Fruit fly (Drosophila melanogaster) whole organism, embryonic: ENCODE measurements around the gene CG13096.

Source experiments
- BEAF-32 ChIP-seq: fragments of 200-800 bp; sonication (Bioruptor generic); optimal IDR thresholded peaks from 3 replicates; lab custom pipeline; 2017; ENCODE audit warnings: missing biosample characterization, missing genetic modification characterization, mild to moderate bottlenecking, moderate library complexity, missing genetic modification reagents
- Bgb ChIP-seq: fragments of 200-800 bp; sonication (Bioruptor generic); IDR thresholded peaks from 2 replicates; pipeline ENCODE4 v1.3.6; 2022; ENCODE audit warnings: missing biosample characterization, missing genetic modification characterization; ENCODE audit not compliant: partially characterized antibody
- CG11247 ChIP-seq: fragments of 200-800 bp; sonication (Bioruptor generic); IDR thresholded peaks from 2 replicates; pipeline ENCODE4 v1.3.6; 2022; ENCODE audit warnings: missing biosample characterization, missing genetic modification characterization
- CG11695 ChIP-seq: fragments of 200-800 bp; sonication (Bioruptor generic); IDR thresholded peaks from 3 replicates; pipeline ENCODE4 v1.3.6; 2022; ENCODE audit warnings: missing biosample characterization, missing genetic modification characterization
- CG12071 ChIP-seq: fragments of 200-800 bp; sonication (Bioruptor generic); optimal IDR thresholded peaks from 3 replicates; lab custom pipeline; 2018; ENCODE audit warnings: missing biosample characterization, mild to moderate bottlenecking, missing genetic modification characterization
- CG15269 ChIP-seq: fragments of 200-800 bp; sonication (Bioruptor generic); optimal IDR thresholded peaks from 2 replicates; lab custom pipeline; 2018; ENCODE audit warnings: missing biosample characterization, mild to moderate bottlenecking, missing genetic modification characterization, moderate library complexity
- CG17361 ChIP-seq: fragments of 200-800 bp; sonication (Bioruptor generic); IDR thresholded peaks from 3 replicates; pipeline ENCODE4 v1.3.6; 2022; ENCODE audit warnings: missing biosample characterization, missing genetic modification characterization
- CG18262 ChIP-seq: fragments of 200-800 bp; optimal IDR thresholded peaks from 3 replicates; lab custom pipeline; 2019; ENCODE audit warnings: missing biosample characterization, mild to moderate bottlenecking, missing genetic modification characterization, moderate library complexity
- CG2199 ChIP-seq: fragments of 200-800 bp; sonication (Bioruptor generic); IDR thresholded peaks from 3 replicates; pipeline ENCODE4 v1.3.6; 2022; ENCODE audit warnings: missing biosample characterization, missing genetic modification characterization
- CG31365 ChIP-seq: fragments of 200-800 bp; sonication (Bioruptor generic); optimal IDR thresholded peaks from 2 replicates; lab custom pipeline; 2018; ENCODE audit warnings: missing biosample characterization, mild to moderate bottlenecking, missing genetic modification characterization
- CG31441 ChIP-seq: fragments of 200-800 bp; sonication (Bioruptor generic); IDR thresholded peaks from 2 replicates; pipeline ENCODE4 v1.3.6; 2022; ENCODE audit warnings: missing biosample characterization, missing genetic modification characterization
- CG3726 ChIP-seq: fragments of 200-800 bp; sonication (Bioruptor generic); IDR thresholded peaks from 3 replicates; pipeline ENCODE4, ENCODE4 v1.3.6; 2022; ENCODE audit warnings: missing biosample characterization, missing genetic modification characterization
- CG3838 ChIP-seq: fragments of 200-800 bp; sonication (Bioruptor generic); optimal IDR thresholded peaks from 3 replicates; lab custom pipeline; 2016; ENCODE audit warnings: missing biosample characterization, missing genetic modification characterization
- CG4617 ChIP-seq: fragments of 200-800 bp; sonication (Bioruptor generic); optimal IDR thresholded peaks from 3 replicates; lab custom pipeline; 2016; ENCODE audit warnings: missing biosample characterization, missing genetic modification characterization, borderline replicate concordance
- CG5245 ChIP-seq: fragments of 200-800 bp; sonication (Bioruptor generic); optimal IDR thresholded peaks from 3 replicates; lab custom pipeline; 2016; ENCODE audit warnings: missing biosample characterization, missing genetic modification characterization
- CG6791 ChIP-seq: fragments of 200-800 bp; sonication (Bioruptor generic); IDR thresholded peaks from 3 replicates; pipeline ENCODE4 v1.3.6; 2022; ENCODE audit warnings: missing biosample characterization, missing genetic modification characterization; ENCODE audit not compliant: partially characterized antibody
- CG7271 ChIP-seq: fragments of 200-800 bp; sonication (Bioruptor generic); optimal IDR thresholded peaks from 2 replicates; lab custom pipeline; 2018; ENCODE audit warnings: missing biosample characterization, mild to moderate bottlenecking, missing genetic modification characterization, moderate library complexity
- CG7928 ChIP-seq: fragments of 200-800 bp; sonication (Bioruptor generic); optimal IDR thresholded peaks from 2 replicates; lab custom pipeline; 2017; ENCODE audit warnings: missing biosample characterization, mild to moderate bottlenecking, missing genetic modification characterization
- CTCF ChIP-seq: fragments of 200-800 bp; sonication (Bioruptor generic); optimal IDR thresholded peaks from 2 replicates; lab custom pipeline; 2017; ENCODE audit warnings: missing biosample characterization, mild to moderate bottlenecking, missing genetic modification characterization, moderate library complexity
- Camta ChIP-seq: fragments of 200-800 bp; sonication (Bioruptor generic); optimal IDR thresholded peaks from 2 replicates; lab custom pipeline; 2016; ENCODE audit warnings: missing biosample characterization, missing genetic modification characterization
- CoRest ChIP-seq: fragments of 200-800 bp; sonication (Bioruptor generic); optimal IDR thresholded peaks from 3 replicates; lab custom pipeline; 2018; ENCODE audit warnings: missing biosample characterization, mild to moderate bottlenecking, missing genetic modification characterization, moderate library complexity
- Deaf1 ChIP-seq: fragments of 200-800 bp; optimal IDR thresholded peaks from 3 replicates; lab custom pipeline; 2019; ENCODE audit warnings: missing biosample characterization, mild to moderate bottlenecking, missing genetic modification characterization, moderate library complexity
- Dip3 ChIP-seq: fragments of 200-800 bp; sonication (Bioruptor generic); optimal IDR thresholded peaks from 3 replicates; lab custom pipeline; 2016; ENCODE audit warnings: missing biosample characterization, missing genetic modification characterization
- Eip74EF ChIP-seq, 2 experiments: fragments of 200-800 bp in 1 of 2; fragments of >200 bp in 1 of 2; sonication (Bioruptor generic) in 1 of 2; optimal IDR thresholded peaks; 2 replicates each; lab custom pipeline; 2017 to 2019; ENCODE audit warnings: missing biosample characterization in 2 of 2, missing genetic modification characterization in 2 of 2, mild to moderate bottlenecking in 1 of 2, moderate library complexity in 1 of 2
- GATAe ChIP-seq: fragments of 200-800 bp; sonication (Bioruptor generic); conservative IDR thresholded peaks from 2 replicates; pipeline ENCODE4 v1.3.6; 2022; ENCODE audit warnings: missing biosample characterization, missing genetic modification characterization
- Lhr ChIP-seq: fragments of 200-800 bp; sonication (Bioruptor generic); optimal IDR thresholded peaks from 3 replicates; lab custom pipeline; 2017; ENCODE audit warnings: mild to moderate bottlenecking, missing biosample characterization, missing genetic modification reagents, missing genetic modification characterization
- MBD-R2 ChIP-seq: fragments of 200-800 bp; sonication (Bioruptor generic); IDR thresholded peaks from 2 replicates; pipeline ENCODE4 v1.3.6; 2022; ENCODE audit warnings: missing biosample characterization, missing genetic modification characterization
- NC2β ChIP-seq: fragments of 200-800 bp; sonication (Bioruptor generic); optimal IDR thresholded peaks from 2 replicates; lab custom pipeline; 2016; ENCODE audit warnings: missing biosample characterization, missing genetic modification characterization
- Nf-YB ChIP-seq: fragments of 200-800 bp; sonication (Bioruptor generic); optimal IDR thresholded peaks from 3 replicates; lab custom pipeline; 2019; ENCODE audit warnings: missing biosample characterization, mild to moderate bottlenecking, missing genetic modification characterization, moderate library complexity
- Sin3A ChIP-seq: fragments of >200 bp; optimal IDR thresholded peaks from 2 replicates; lab custom pipeline; 2018
- Ssrp ChIP-seq: fragments of 200-800 bp; sonication (Bioruptor generic); optimal IDR thresholded peaks from 2 replicates; lab custom pipeline; 2018; ENCODE audit warnings: missing biosample characterization, mild to moderate bottlenecking, missing genetic modification characterization, moderate library complexity
- ase ChIP-seq: fragments of 200-800 bp; sonication (Bioruptor generic); IDR thresholded peaks from 3 replicates; pipeline ENCODE4 v1.3.6; 2022; ENCODE audit warnings: missing biosample characterization, missing genetic modification characterization
- bab2 ChIP-seq: fragments of 200-800 bp; sonication (Bioruptor generic); optimal IDR thresholded peaks from 2 replicates; lab custom pipeline; 2016; ENCODE audit warnings: missing biosample characterization, missing genetic modification characterization
- da ChIP-seq: fragments of 200-800 bp; sonication (Bioruptor generic); optimal IDR thresholded peaks from 2 replicates; lab custom pipeline; 2016; ENCODE audit warnings: missing biosample characterization, missing genetic modification characterization
- dan ChIP-seq: fragments of 200-800 bp; sonication (Bioruptor generic); IDR thresholded peaks from 2 replicates; pipeline ENCODE4 v1.3.6; 2022; ENCODE audit warnings: missing biosample characterization, missing genetic modification characterization
- dati ChIP-seq: fragments of 200-800 bp; sonication (Bioruptor generic); IDR thresholded peaks from 2 replicates; pipeline ENCODE4 v1.3.6; 2022; ENCODE audit warnings: missing biosample characterization, missing genetic modification characterization
- emc ChIP-seq: fragments of 200-800 bp; sonication (Bioruptor generic); optimal IDR thresholded peaks from 2 replicates; lab custom pipeline; 2016; ENCODE audit warnings: missing biosample characterization, missing genetic modification characterization
- eyg ChIP-seq: fragments of 200-800 bp; sonication (Bioruptor generic); optimal IDR thresholded peaks from 3 replicates; lab custom pipeline; 2016; ENCODE audit warnings: missing biosample characterization, missing genetic modification characterization
- hth ChIP-seq: fragments of >200 bp; optimal IDR thresholded peaks from 2 replicates; lab custom pipeline; 2017; ENCODE audit warnings: inconsistent platforms
- kay ChIP-seq: fragments of 200-800 bp; sonication (Bioruptor generic); optimal IDR thresholded peaks from 2 replicates; lab custom pipeline; 2016; ENCODE audit warnings: missing biosample characterization, missing genetic modification characterization
- knrl ChIP-seq: fragments of 200-800 bp; sonication (Bioruptor generic); IDR thresholded peaks from 3 replicates; pipeline ENCODE4 v1.3.6; 2022; ENCODE audit warnings: missing biosample characterization, missing genetic modification characterization; ENCODE audit not compliant: partially characterized antibody
- lab ChIP-seq: fragments of 200-800 bp; sonication (Bioruptor generic); optimal IDR thresholded peaks from 3 replicates; lab custom pipeline; 2017; ENCODE audit warnings: missing biosample characterization, missing genetic modification characterization, mild to moderate bottlenecking, moderate library complexity, missing genetic modification reagents
- lov ChIP-seq, 2 experiments: fragments of 200-800 bp in 1 of 2; fragments of >200 bp in 1 of 2; sonication (Bioruptor generic) in 1 of 2; IDR thresholded peaks in 1 of 2; optimal IDR thresholded peaks in 1 of 2; 2 replicates in 1 of 2; 3 replicates in 1 of 2; pipeline versions ENCODE4 v1.3.6 to Lab custom; 2017 to 2022; ENCODE audit warnings: missing biosample characterization in 1 of 2, missing genetic modification characterization in 1 of 2
- nerfin-1 ChIP-seq: fragments of 200-800 bp; sonication (Bioruptor generic); optimal IDR thresholded peaks from 3 replicates; lab custom pipeline; 2019; ENCODE audit warnings: missing biosample characterization, mild to moderate bottlenecking, missing genetic modification characterization, moderate library complexity
- prd ChIP-seq, 3 experiments: fragments of >200 bp in 2 of 3; fragments of 200-800 bp in 1 of 3; sonication (Bioruptor generic) in 1 of 3; optimal IDR thresholded peaks in 2 of 3; IDR thresholded peaks in 1 of 3; 2 replicates in 2 of 3; 3 replicates in 1 of 3; pipeline versions ENCODE4 v1.3.6 to Lab custom; 2017 to 2022; ENCODE audit warnings: missing biosample characterization in 1 of 3, missing genetic modification characterization in 1 of 3
- scrt ChIP-seq: fragments of 200-800 bp; sonication (Bioruptor generic); optimal IDR thresholded peaks from 2 replicates; lab custom pipeline; 2018; ENCODE audit warnings: missing biosample characterization, mild to moderate bottlenecking, missing genetic modification characterization, moderate library complexity
- sd ChIP-seq: fragments of 200-800 bp; sonication (Bioruptor generic); optimal IDR thresholded peaks from 3 replicates; lab custom pipeline; 2018; ENCODE audit warnings: missing biosample characterization, mild to moderate bottlenecking, missing genetic modification characterization, moderate library complexity
- slou ChIP-seq: fragments of 200-800 bp; sonication (Bioruptor generic); optimal IDR thresholded peaks from 3 replicates; lab custom pipeline; 2016; ENCODE audit warnings: missing biosample characterization, missing genetic modification characterization
- sob ChIP-seq: fragments of 200-800 bp; sonication (Bioruptor generic); IDR thresholded peaks from 2 replicates; pipeline ENCODE4 v1.3.6; 2022; ENCODE audit warnings: missing biosample characterization, missing genetic modification characterization
- tgo ChIP-seq: fragments of 200-800 bp; sonication (Bioruptor generic); IDR thresholded peaks from 3 replicates; pipeline ENCODE4 v1.3.6; 2022; ENCODE audit warnings: missing biosample characterization, missing genetic modification characterization

The CG13096 gene

DNA sequence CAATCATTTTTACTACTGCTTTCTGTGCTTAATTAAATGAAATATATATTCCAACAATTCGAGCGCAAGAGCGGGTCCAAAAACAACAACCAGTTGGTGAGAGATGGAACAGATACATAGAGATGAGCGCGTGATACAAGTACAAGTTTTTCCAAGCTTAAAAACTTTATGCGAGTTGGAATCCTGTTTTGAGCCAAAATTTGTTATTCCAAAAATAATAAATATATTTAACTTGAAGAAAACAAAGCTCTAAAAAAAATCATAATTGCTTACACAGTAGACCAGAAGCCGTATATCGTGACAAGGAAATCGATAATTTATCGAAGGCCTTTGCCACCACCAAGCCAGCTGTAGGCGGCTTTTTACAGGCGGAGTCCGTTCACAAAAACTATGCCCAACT is 3.1 kb upstream of the CG13096 start, which contains the start of the genes CG13097 and PIG-U (continued):
- TF ChIP-seq BEAF-32 (peak; percentile 94), kay (peak; percentile 69), sd (no peak), CG15269 (tag; lab: Kevin White, UChicago) (no peak), CG12071 (GFP tag; lab: Kevin White, UChicago) (no peak), CG5245 (GFP tag; lab: Kevin White, UChicago) (peak; percentile 58), Bgb (GFP tag; lab: Robert Waterston, UW) (peak; percentile 85), lab (GFP tag; lab: Kevin White, UChicago) (no peak), lov (optimal IDR thresholded peaks at IDR 0.05; lab: Kevin White, UChicago) (no peak), lov (GFP tag; IDR thresholded peaks at IDR 0.05; lab: Robert Waterston, UW) (no peak), CG17361 (peak; percentile 80), Deaf1 (tag; lab: Kevin White, UChicago) (peak; percentile 35), CG11247 (GFP tag; lab: Robert Waterston, UW) (peak; percentile 77), MBD-R2 (peak; percentile 91; the same call in 1 of the 2 replicates), prd (optimal IDR thresholded peaks at IDR 0.05; lab: Kevin White, UChicago) (no peak), prd (GFP tag; IDR thresholded peaks at IDR 0.05; lab: Robert Waterston, UW) (peak; percentile 90), nerfin-1 (tag; lab: Kevin White, UChicago) (peak; percentile 75), CG31365 (tag; lab: Kevin White, UChicago) (no peak), Sin3A (lab: Kevin White, UChicago) (peak; percentile 71), NC2β (GFP tag; lab: Kevin White, UChicago) (peak; percentile 61), CG3726 (GFP tag; lab: Robert Waterston, UW) (no peak), Dip3 (GFP tag; lab: Kevin White, UChicago) (peak; percentile 84), CTCF (GFP tag; lab: Kevin White, UChicago) (peak; percentile 13), hth (lab: Kevin White, UChicago) (no peak), sob (peak; percentile 94), emc (GFP tag; lab: Kevin White, UChicago) (no peak), dati (GFP tag; lab: Robert Waterston, UW) (no peak), CG6791 (GFP tag; lab: Robert Waterston, UW) (peak; percentile 86), Eip74EF (GFP tag; optimal IDR thresholded peaks at IDR 0.05; lab: Kevin White, UChicago) (no peak), da (GFP tag; lab: Kevin White, UChicago) (peak; percentile 39), GATAe (GFP tag; lab: Robert Waterston, UW) (no peak), eyg (no peak), CoRest (tag; lab: Kevin White, UChicago) (peak; percentile 84), slou (peak; percentile 85), CG31441 (GFP tag; lab: Robert Waterston, UW) (peak; percentile 79), tgo (GFP tag; lab: Robert Waterston, UW) (peak; percentile 83), Ssrp (tag; lab: Kevin White, UChicago) (peak; percentile 63), ase (GFP tag; lab: Robert Waterston, UW) (peak; percentile 70; the same call in 2 of the 3 replicates), Lhr (GFP tag; lab: Kevin White, UChicago) (peak; percentile 62), CG3838 (GFP tag; lab: Kevin White, UChicago) (peak; percentile 29), CG7928 (GFP tag; lab: Kevin White, UChicago) (peak; percentile 50), bab2 (GFP tag; lab: Kevin White, UChicago) (peak; percentile 84), CG11695 (GFP tag; lab: Robert Waterston, UW) (peak; percentile 69; the same call in 2 of the 3 replicates), scrt (peak; percentile 66), dan (GFP tag; lab: Robert Waterston, UW) (no peak), Camta (GFP tag; lab: Kevin White, UChicago) (peak; percentile 76), knrl (peak; percentile 95), CG2199 (GFP tag; lab: Robert Waterston, UW) (0 out of 3 replicates have a peak, but pooled peaks have one; percentile 10), CG4617 (peak; percentile 91), CG7271 (tag; lab: Kevin White, UChicago) (peak; percentile 33), Nf-YB (GFP tag; lab: Kevin White, UChicago) (peak; percentile 44), CG18262 (peak; percentile 75)
